Worm (Caenorhabditis elegans): ENCODE results near the gene pes-5.

Gene pes-5

ce11 chrII:11844984-11845383, 15.2 kb upstream of the pes-5 start:
- peak; percentile 76 for TF ChIP-seq zfh-2 (GFP tag; conservative IDR thresholded peaks at IDR 0.05)
- TF ChIP-seq madf-6 (GFP tag; IDR thresholded peaks at IDR 0.05), result no peak

- TF ChIP-seq nhr-179 (tag; optimal IDR thresholded peaks at IDR 0.05), result no peak
- no peak for TF ChIP-seq hmg-20 (GFP tag; IDR thresholded peaks at IDR 0.05)
- 0 out of 2 replicates have a peak, but pooled peaks have one; percentile 20 for TF ChIP-seq Y53G8AR.9 (GFP tag; conservative IDR thresholded peaks at IDR 0.05)
Measured at ce11 chrII:11844072-11844471, 14.3 kb upstream of the pes-5 start.

ce11 chrII:11843441-11843840, 13.6 kb upstream of the pes-5 start:
- no peak for TF ChIP-seq cebp-1 (GFP tag; IDR thresholded peaks at IDR 0.05)
- TF ChIP-seq cebp-1 (tag; optimal IDR thresholded peaks at IDR 0.05), result no peak
- 0 out of 2 replicates have a peak, but pooled peaks have one; percentile 26 for TF ChIP-seq Y53G8AR.9 (GFP tag; conservative IDR thresholded peaks at IDR 0.05)

ce11 chrII:11842766-11843165, 12.9 kb upstream of the pes-5 start:
- no peak for TF ChIP-seq fkh-3 (tag; optimal IDR thresholded peaks at IDR 0.05)
- TF ChIP-seq F22D6.2 (tag; optimal IDR thresholded peaks at IDR 0.05), result no peak
- peak; percentile 34 for TF ChIP-seq snpc-1.1 (tag; optimal IDR thresholded peaks at IDR 0.05; ENCODE audit: insufficient read depth)
- TF ChIP-seq ztf-28 (GFP tag; IDR thresholded peaks at IDR 0.05), result no peak
- TF ChIP-seq ets-4 (GFP tag; optimal IDR thresholded peaks at IDR 0.05), result no peak
- peak; percentile 27 for TF ChIP-seq snpc-4 (GFP tag; optimal IDR thresholded peaks at IDR 0.05)
- peak in 3 of 4 experiments; percentile 37 to 78 (median 67) for TF ChIP-seq snpc-4 (tag; optimal IDR thresholded peaks at IDR 0.05)
- TF ChIP-seq gei-17 (GFP tag; optimal IDR thresholded peaks at IDR 0.05), result no peak
- TF ChIP-seq mes-4 (tag; optimal IDR thresholded peaks at IDR 0.05), result no peak
- TF ChIP-seq ceh-27 (GFP tag; optimal IDR thresholded peaks at IDR 0.05), result no peak
- no peak for TF ChIP-seq F57C9.4 (tag; optimal IDR thresholded peaks at IDR 0.05)

- TF ChIP-seq ceh-58 (GFP tag; IDR thresholded peaks at IDR 0.05), result no peak
- TF ChIP-seq lir-1 (GFP tag; conservative IDR thresholded peaks at IDR 0.05), result no peak
- no peak for TF ChIP-seq ama-1 (optimal IDR thresholded peaks at IDR 0.05)
- no peak for TF ChIP-seq ama-1 (GFP tag; optimal IDR thresholded peaks at IDR 0.05)
- TF ChIP-seq atf-7 (tag; optimal IDR thresholded peaks at IDR 0.05), result no peak
- TF ChIP-seq bed-1 (GFP tag; IDR thresholded peaks at IDR 0.05), result no peak
- no peak for TF ChIP-seq hsf-1 (GFP tag; IDR thresholded peaks at IDR 0.05)
- TF ChIP-seq C06A6.2 (GFP tag; conservative IDR thresholded peaks at IDR 0.05), result no peak
- TF ChIP-seq ceh-100 (GFP tag; IDR thresholded peaks at IDR 0.05), result no peak
Measured at ce11 chrII:11842317-11842716, 12.5 kb upstream of the pes-5 start, which contains the start of gene T27D12.1. T27D12.1 (plus strand) TSS chrII:11842617.

ce11 chrII:11841653-11842052, 11.8 kb upstream of the pes-5 start:
- TF ChIP-seq efl-1 (GFP tag; optimal IDR thresholded peaks at IDR 0.05) (no peak), snpc-4 (GFP tag; optimal IDR thresholded peaks at IDR 0.05) (no peak), snpc-4 (tag; optimal IDR thresholded peaks at IDR 0.05) (peak; percentile 23 to 87 (median 78)), dpff-1 (tag; optimal IDR thresholded peaks at IDR 0.05) (no peak), ztf-26 (tag; optimal IDR thresholded peaks at IDR 0.05) (peak; percentile 61), madf-3 (GFP tag; IDR thresholded peaks at IDR 0.05) (no peak), sptf-2 (GFP tag; optimal IDR thresholded peaks at IDR 0.05) (no peak), snpc-1.1 (tag; optimal IDR thresholded peaks at IDR 0.05; ENCODE audit: insufficient read depth) (no peak), rpc-1 (optimal IDR thresholded peaks at IDR 0.05) (no peak), rpc-1 (tag; optimal IDR thresholded peaks at IDR 0.05) (no peak), F57C9.4 (tag; optimal IDR thresholded peaks at IDR 0.05) (no peak), aptf-2 (GFP tag; conservative IDR thresholded peaks at IDR 0.05) (no peak), lin-26 (GFP tag; IDR thresholded peaks at IDR 0.05) (0 out of 2 replicates have a peak, but pooled peaks have one; percentile 38), atf-7 (tag; optimal IDR thresholded peaks at IDR 0.05) (peak; percentile 50), akir-1 (GFP tag; optimal IDR thresholded peaks at IDR 0.05) (no peak), ztf-28 (GFP tag; IDR thresholded peaks at IDR 0.05) (no peak), lag-1 (GFP tag; IDR thresholded peaks at IDR 0.05) (no peak), somi-1 (GFP tag; optimal IDR thresholded peaks at IDR 0.05) (peak; percentile 18), him-1 (tag; optimal IDR thresholded peaks at IDR 0.05) (no peak), B0035.1 (tag; optimal IDR thresholded peaks at IDR 0.05) (no peak), hsf-1 (GFP tag; IDR thresholded peaks at IDR 0.05) (no peak), hmg-20 (GFP tag; IDR thresholded peaks at IDR 0.05) (no peak), ceh-100 (GFP tag; IDR thresholded peaks at IDR 0.05) (no peak)

All from whole organism, young adult.